Worm (Caenorhabditis elegans) whole organism, late embryonic: ENCODE results near the gene F44B9.8.

Source experiments
- ceh-14 ChIP-seq: sonication (generic microtip); optimal IDR thresholded peaks from 2 replicates; lab custom pipeline; 2016; ENCODE audit warnings: missing genotype, missing genetic modification characterization, missing compliant biosample characterization
- che-1 ChIP-seq: sonication (generic microtip); optimal IDR thresholded peaks from 2 replicates; lab custom pipeline; 2016; ENCODE audit warnings: mild to moderate bottlenecking, missing genetic modification characterization, missing compliant biosample characterization
- hlh-15 ChIP-seq: sonication (generic microtip); optimal IDR thresholded peaks from 2 replicates; lab custom pipeline; 2016; ENCODE audit warnings: missing genetic modification characterization, missing compliant biosample characterization
- npax-4 ChIP-seq: sonication (generic microtip); optimal IDR thresholded peaks from 2 replicates; lab custom pipeline; 2016; ENCODE audit warnings: missing genetic modification characterization, missing compliant biosample characterization
- ttx-3 ChIP-seq: sonication (generic microtip); optimal IDR thresholded peaks from 2 replicates; lab custom pipeline; 2016; ENCODE audit warnings: missing genetic modification reagents, missing genetic modification characterization, missing compliant biosample characterization
- ztf-16 ChIP-seq: sonication (generic microtip); optimal IDR thresholded peaks from 2 replicates; lab custom pipeline; 2017; ENCODE audit warnings: missing genetic modification characterization, missing compliant biosample characterization

ce11 chrIII:8013582-8013981, 15.9 kb downstream of the F44B9.8 start:
- TF ChIP-seq hlh-15 (tag; lab: Kevin White, UChicago) (no peak), ztf-16 (tag; lab: Kevin White, UChicago) (no peak), che-1 (no peak), ceh-14 (tag; lab: Kevin White, UChicago) (no peak), npax-4 (tag; lab: Kevin White, UChicago) (no peak), ttx-3 (tag; lab: Kevin White, UChicago) (no peak)
